Worm (Caenorhabditis elegans) whole organism, L4/young adult: ENCODE measurements around the gene F08F3.8.

Experiments used
- W03F9.2 ChIP-seq: fragments of 150-350 bp; optimal IDR thresholded peaks from 2 replicates; lab custom pipeline; 2014; ENCODE audit warnings: missing biosample characterization, missing genetic modification characterization
- dao-5 ChIP-seq: sonication (generic microtip); optimal IDR thresholded peaks from 2 replicates; lab custom pipeline; 2016; ENCODE audit warnings: missing genotype, missing genetic modification characterization, moderate library complexity, missing compliant biosample characterization
- him-1 ChIP-seq: sonication (generic microtip); optimal IDR thresholded peaks from 2 replicates; lab custom pipeline; 2016; ENCODE audit warnings: missing genotype, missing genetic modification reagents, missing genetic modification characterization, missing compliant biosample characterization

- TF ChIP-seq him-1 (tag; lab: Kevin White, UChicago), result no peak
- TF ChIP-seq dao-5 (tag; lab: Kevin White, UChicago), result no peak
- TF ChIP-seq W03F9.2 (tag; lab: Kevin White, UChicago), result no peak
Observed at ce11 chrV:5453615-5454014, 21.2 kb upstream of the F08F3.8 start, which contains the start of gene glc-3.
